Worm (Caenorhabditis elegans) whole organism, L4 larva: Measurements from ENCODE around the gene srsx-31.

Experiments
- F37D6.2 ChIP-seq: sonication (generic microtip); optimal IDR thresholded peaks from 2 replicates; lab custom pipeline; 2016; ENCODE audit warnings: mild to moderate bottlenecking, missing genetic modification characterization, missing compliant biosample characterization
- F49E8.2 ChIP-seq: sonication (generic microtip); optimal IDR thresholded peaks from 2 replicates; lab custom pipeline; 2016; ENCODE audit warnings: missing compliant biosample characterization, mild to moderate bottlenecking, missing genetic modification characterization, borderline replicate concordance
- ZK546.5 ChIP-seq, 2 experiments: sonication (generic microtip); optimal IDR thresholded peaks; 2 replicates each; lab custom pipeline; 2017; ENCODE audit warnings: missing biosample characterization in 2 of 2, missing genetic modification characterization in 2 of 2
- aha-1 ChIP-seq: fragments of 150-350 bp; peaks from one replicate; lab custom pipeline; 2014; ENCODE audit warnings: missing biosample characterization, missing genetic modification characterization
- ceh-20 ChIP-seq: fragments of 200-800 bp; sonication (Bioruptor generic); IDR thresholded peaks from 2 replicates; pipeline ENCODE4 v1.3.6; 2022; ENCODE audit warnings: missing genetic modification reagents, missing genetic modification characterization, missing compliant biosample characterization
- ceh-28 ChIP-seq: fragments of 150-350 bp; optimal IDR thresholded peaks from 2 replicates; lab custom pipeline; 2014; ENCODE audit warnings: missing biosample characterization, missing genetic modification reagents, missing genetic modification characterization
- ceh-44 ChIP-seq: fragments of 200-800 bp; sonication (Bioruptor generic); IDR thresholded peaks from 2 replicates; pipeline ENCODE4 v1.3.6; 2022; ENCODE audit warnings: missing genetic modification reagents, missing genetic modification characterization, missing compliant biosample characterization
- ceh-62 ChIP-seq: sonication (generic microtip); optimal IDR thresholded peaks from 2 replicates; lab custom pipeline; 2017; ENCODE audit warnings: missing biosample characterization, missing genetic modification characterization
- ctbp-1 ChIP-seq: fragments of 200-800 bp; sonication (Bioruptor generic); IDR thresholded peaks from 2 replicates; pipeline ENCODE4 v1.3.6; 2022; ENCODE audit warnings: missing genetic modification reagents, missing genetic modification characterization, missing compliant biosample characterization
- daf-16 ChIP-seq, 3 experiments: sonication (generic microtip); optimal IDR thresholded peaks; 2 replicates each; lab custom pipeline; 2016 to 2017; ENCODE audit warnings: missing genetic modification characterization in 3 of 3, missing genetic modification reagents in 3 of 3, mild to moderate bottlenecking in 2 of 3, missing compliant biosample characterization in 2 of 3, missing biosample characterization in 1 of 3, moderate library complexity in 1 of 3
- daf-19 ChIP-seq: fragments of 200-800 bp; sonication (Bioruptor generic); conservative IDR thresholded peaks from 2 replicates; pipeline ENCODE4 v1.3.6; 2022; ENCODE audit warnings: missing genetic modification characterization, missing compliant biosample characterization
- daf-8 ChIP-seq: fragments of 200-800 bp; sonication (Bioruptor generic); IDR thresholded peaks from 2 replicates; pipeline ENCODE4 v1.3.6; 2022; ENCODE audit warnings: missing genetic modification characterization, missing compliant biosample characterization
- dmd-8 ChIP-seq: fragments of 200-800 bp; sonication (Bioruptor generic); IDR thresholded peaks from 2 replicates; pipeline ENCODE4 v1.3.6; 2022; ENCODE audit warnings: missing genetic modification characterization, missing compliant biosample characterization
- dmd-9 ChIP-seq: fragments of 200-800 bp; sonication (Bioruptor generic); IDR thresholded peaks from 2 replicates; pipeline ENCODE4 v1.3.6; 2022; ENCODE audit warnings: missing genetic modification reagents, missing genetic modification characterization, missing compliant biosample characterization
- fos-1 ChIP-seq: fragments of 150-350 bp; optimal IDR thresholded peaks from 2 replicates; lab custom pipeline; 2014; ENCODE audit warnings: missing biosample characterization, missing genetic modification characterization
- hmg-1.1 ChIP-seq: fragments of 200-800 bp; sonication (Bioruptor generic); IDR thresholded peaks from 2 replicates; pipeline ENCODE4 v1.3.6; 2022; ENCODE audit warnings: missing genetic modification reagents, missing genetic modification characterization, missing compliant biosample characterization
- lin-39 ChIP-seq: fragments of 150-350 bp; optimal IDR thresholded peaks from 2 replicates; lab custom pipeline; 2014; ENCODE audit warnings: missing biosample characterization, missing genetic modification reagents, missing genetic modification characterization
- madf-5 ChIP-seq, 2 experiments: fragments of 200-800 bp; sonication (Bioruptor generic); IDR thresholded peaks; 2 replicates each; pipeline ENCODE4 v1.3.6; 2022; ENCODE audit warnings: missing compliant biosample characterization in 2 of 2, missing genetic modification characterization in 2 of 2
- nhr-102 ChIP-seq: sonication (generic microtip); optimal IDR thresholded peaks from 2 replicates; lab custom pipeline; 2016; ENCODE audit warnings: mild to moderate bottlenecking, missing genetic modification characterization, moderate library complexity, missing compliant biosample characterization
- nhr-11 ChIP-seq: fragments of 150-350 bp; optimal IDR thresholded peaks from 2 replicates; lab custom pipeline; 2014; ENCODE audit warnings: missing biosample characterization, missing genetic modification characterization
- nhr-25 ChIP-seq: sonication (generic microtip); optimal IDR thresholded peaks from 2 replicates; lab custom pipeline; 2017; ENCODE audit warnings: missing genetic modification characterization, mild to moderate bottlenecking, missing compliant biosample characterization, antibody characterized with exemption, moderate library complexity, borderline replicate concordance; ENCODE audit not compliant: insufficient read depth
- saeg-2 ChIP-seq: fragments of 200-800 bp; sonication (Bioruptor generic); IDR thresholded peaks from 2 replicates; pipeline ENCODE4 v1.3.6; 2022; ENCODE audit warnings: missing genetic modification reagents, missing genetic modification characterization, missing compliant biosample characterization
- sdz-12 ChIP-seq: fragments of 200-800 bp; sonication (Bioruptor generic); optimal IDR thresholded peaks from 2 replicates; lab custom pipeline; 2018; ENCODE audit warnings: mild to moderate bottlenecking, missing genetic modification characterization, missing compliant biosample characterization
- snpc-1.2 ChIP-seq: fragments of 200-800 bp; sonication (Bioruptor generic); IDR thresholded peaks from 2 replicates; pipeline ENCODE4 v1.3.6; 2022; ENCODE audit warnings: missing genetic modification reagents, missing genetic modification characterization, missing compliant biosample characterization
- unc-62 ChIP-seq, 3 experiments: fragments of 150-350 bp in 1 of 3; sonication (generic microtip); optimal IDR thresholded peaks in 2 of 3; peaks in 1 of 3; 1 replicate in 1 of 3; 2 replicates in 2 of 3; lab custom pipeline; 2014 to 2017; ENCODE audit warnings: missing biosample characterization in 3 of 3, missing genetic modification characterization in 3 of 3, missing genetic modification reagents in 3 of 3, missing genotype in 1 of 3
- zfp-2 ChIP-seq: sonication (generic microtip); optimal IDR thresholded peaks from 2 replicates; lab custom pipeline; 2016; ENCODE audit warnings: mild to moderate bottlenecking, missing genetic modification characterization, missing compliant biosample characterization
- zfp-3 ChIP-seq: fragments of 200-800 bp; sonication (Bioruptor generic); conservative IDR thresholded peaks from 2 replicates; pipeline ENCODE4 v1.3.6; 2022; ENCODE audit warnings: missing genetic modification reagents, missing genetic modification characterization, missing compliant biosample characterization
- zip-2 ChIP-seq: fragments of 150-350 bp; optimal IDR thresholded peaks from 2 replicates; lab custom pipeline; 2014; ENCODE audit warnings: missing biosample characterization, missing genetic modification characterization

srsx-31 gene

ce11 chrV:11265482-11265881 is 10.6 kb upstream of the srsx-31 start, which contains the start of gene cln-3.1 (continued):
- TF ChIP-seq ZK546.5 (tag; optimal IDR thresholded peaks at IDR 0.05; lab: Kevin White, UChicago): no peak
- no peak for TF ChIP-seq dmd-8 (GFP tag; lab: Robert Waterston, UW)
- TF ChIP-seq unc-62 (GFP tag; optimal IDR thresholded peaks at IDR 0.05 in 1 of 2; lab: Kevin White, UChicago): peak in 1 of 2 experiments; percentile 10
- TF ChIP-seq unc-62 (tag; optimal IDR thresholded peaks at IDR 0.05; lab: Kevin White, UChicago): no peak
- no peak for TF ChIP-seq ceh-62 (tag; lab: Kevin White, UChicago)
- TF ChIP-seq, all 104 proteins: peak for 5

ce11 chrV:11263025-11263424 is 8.1 kb upstream of the srsx-31 start, which contains the start of gene F07B10.4:
Gene F07B10.4 (minus strand): TSS chrV:11263125.
- TF ChIP-seq hmg-1.1 (GFP tag; lab: Robert Waterston, UW) (no peak), sdz-12 (no peak), lin-39 (tag; lab: Kevin White, UChicago) (no peak), saeg-2 (GFP tag; lab: Robert Waterston, UW) (no peak), F49E8.2 (tag; lab: Kevin White, UChicago) (no peak), nhr-25 (tag; lab: Kevin White, UChicago) (no peak), dmd-9 (GFP tag; lab: Robert Waterston, UW) (no peak)

- TF ChIP-seq daf-16 (GFP tag; optimal IDR thresholded peaks at IDR 0.05; lab: Kevin White, UChicago): no peak
- no peak for TF ChIP-seq daf-16 (tag; optimal IDR thresholded peaks at IDR 0.05; lab: Kevin White, UChicago)
- TF ChIP-seq ceh-28 (tag; lab: Kevin White, UChicago): no peak
- no peak for TF ChIP-seq zip-2
These were observed 5.7 kb upstream of the srsx-31 start, which contains the start of gene F07B10.7 for ce11 chrV:11260622-11261021. Gene F07B10.7 (minus strand): TSS chrV:11260722.

- TF ChIP-seq unc-62 (GFP tag; optimal IDR thresholded peaks at IDR 0.05 in 1 of 2; lab: Kevin White, UChicago) (peak in 1 of 2 experiments; percentile 7), unc-62 (tag; optimal IDR thresholded peaks at IDR 0.05; lab: Kevin White, UChicago) (no peak), F37D6.2 (no peak)
These were observed 4.0 kb upstream of the srsx-31 start, which contains the start of gene lgc-36 for ce11 chrV:11258896-11259295. Gene lgc-36 (minus strand): TSS chrV:11258996.

- no peak for TF ChIP-seq nhr-102 (tag; lab: Kevin White, UChicago)
- TF ChIP-seq daf-19 (GFP tag; lab: Robert Waterston, UW): no peak
- TF ChIP-seq zfp-3 (GFP tag; lab: Robert Waterston, UW): no peak
- TF ChIP-seq F37D6.2: no peak
- TF ChIP-seq snpc-1.2 (GFP tag; lab: Robert Waterston, UW): no peak
- no peak for TF ChIP-seq zfp-2 (tag; lab: Kevin White, UChicago)
- no peak for TF ChIP-seq ctbp-1 (GFP tag; lab: Robert Waterston, UW)
- no peak for TF ChIP-seq madf-5 (GFP tag; IDR thresholded peaks at IDR 0.05; lab: Robert Waterston, UW)
- no peak for TF ChIP-seq fos-1 (tag; lab: Kevin White, UChicago)
- no peak for TF ChIP-seq daf-8 (GFP tag; lab: Robert Waterston, UW)
- no peak for TF ChIP-seq ceh-44 (GFP tag; lab: Robert Waterston, UW)
These were observed 2.5 kb downstream of the srsx-31 start, which contains the start of gene srsx-33 for ce11 chrV:11252429-11252828. Gene srsx-33 (minus strand): TSS chrV:11252529.

- TF ChIP-seq unc-62 (GFP tag; optimal IDR thresholded peaks at IDR 0.05 in 1 of 2; lab: Kevin White, UChicago) (peak in 1 of 2 experiments; percentile 95), unc-62 (tag; optimal IDR thresholded peaks at IDR 0.05; lab: Kevin White, UChicago) (no peak), nhr-11 (tag; lab: Kevin White, UChicago) (no peak)
These were observed 3.1 kb downstream of the srsx-31 start for ce11 chrV:11251798-11252197.

- no peak for TF ChIP-seq ceh-20 (GFP tag; lab: Robert Waterston, UW)
- TF ChIP-seq aha-1: peak; percentile 27
These were observed 4.1 kb downstream of the srsx-31 start, which contains the start of gene T19B10.12 for ce11 chrV:11250735-11251134. Gene T19B10.12 (plus strand): TSS chrV:11251035.
